Fruit fly (Drosophila melanogaster): ENCODE results near the gene RpL30.

Gene RpL30

dm6 chr2L:19014032-19014880 is 5.2 kb upstream of the RpL30 start (continued):
- TF ChIP-seq CG17829 (tag; optimal IDR thresholded peaks at IDR 0.05), result peak; percentile 68
- no peak for TF ChIP-seq Trl (optimal IDR thresholded peaks at IDR 0.05)
- no peak for TF ChIP-seq Trl (GFP tag; optimal IDR thresholded peaks at IDR 0.05)
- TF ChIP-seq TFAM (GFP tag; optimal IDR thresholded peaks at IDR 0.05), result no peak
- TF ChIP-seq CG13287 (GFP tag; IDR thresholded peaks at IDR 0.05; ENCODE audit: partially characterized antibody), result no peak
- peak; percentile 24 for TF ChIP-seq CG2116 (GFP tag; optimal IDR thresholded peaks at IDR 0.05)
- peak; percentile 84 for TF ChIP-seq CG31441 (GFP tag; IDR thresholded peaks at IDR 0.05)
- TF ChIP-seq CG2199 (GFP tag; IDR thresholded peaks at IDR 0.05), result no peak
- TF ChIP-seq cad (GFP tag; optimal IDR thresholded peaks at IDR 0.05), result no peak
- no peak for TF ChIP-seq eve (GFP tag; optimal IDR thresholded peaks at IDR 0.05)
- TF ChIP-seq NFAT (GFP tag; IDR thresholded peaks at IDR 0.05), result 0 out of 2 replicates have a peak, but pooled peaks have one; percentile 5
- no peak for TF ChIP-seq toy (GFP tag; IDR thresholded peaks at IDR 0.05)
- peak; percentile 7 for TF ChIP-seq trem (tag; optimal IDR thresholded peaks at IDR 0.05)
- TF ChIP-seq CG14014 (GFP tag; IDR thresholded peaks at IDR 0.05), result peak; percentile 63
- TF ChIP-seq Ravus (GFP tag; IDR thresholded peaks at IDR 0.05), result no peak
- no peak for TF ChIP-seq Ets97D (GFP tag; optimal IDR thresholded peaks at IDR 0.05)
- no peak for TF ChIP-seq CG4707 (GFP tag; optimal IDR thresholded peaks at IDR 0.05)
- no peak for TF ChIP-seq CG4854 (GFP tag; optimal IDR thresholded peaks at IDR 0.05)
- TF ChIP-seq CG17912 (GFP tag; optimal IDR thresholded peaks at IDR 0.05), result peak; percentile 15
- TF ChIP-seq CG3163 (GFP tag; optimal IDR thresholded peaks at IDR 0.05), result no peak
- no peak for TF ChIP-seq chn (GFP tag; optimal IDR thresholded peaks at IDR 0.05)
- TF ChIP-seq Side (GFP tag; optimal IDR thresholded peaks at IDR 0.05), result no peak
- TF ChIP-seq Doc2 (GFP tag; IDR thresholded peaks at IDR 0.05), result no peak
- peak; percentile 52 for TF ChIP-seq CG16815 (GFP tag; optimal IDR thresholded peaks at IDR 0.05)
- TF ChIP-seq CG10209 (GFP tag; optimal IDR thresholded peaks at IDR 0.05), result peak; percentile 76
- TF ChIP-seq abd-A (tag; optimal IDR thresholded peaks at IDR 0.05), result peak; percentile 96
- TF ChIP-seq CG6854 (GFP tag; optimal IDR thresholded peaks at IDR 0.05), result peak; percentile 87
- peak; percentile 79 for TF ChIP-seq CG2712 (tag; optimal IDR thresholded peaks at IDR 0.05)
- no peak for TF ChIP-seq CG3838 (GFP tag; optimal IDR thresholded peaks at IDR 0.05)
- no peak for TF ChIP-seq crc (GFP tag; optimal IDR thresholded peaks at IDR 0.05)
- no peak for TF ChIP-seq fru (optimal IDR thresholded peaks at IDR 0.05)
- TF ChIP-seq en (GFP tag; optimal IDR thresholded peaks at IDR 0.05), result no peak
- peak; percentile 43 for TF ChIP-seq tio (GFP tag; optimal IDR thresholded peaks at IDR 0.05)
- TF ChIP-seq CG10267 (tag; optimal IDR thresholded peaks at IDR 0.05), result peak; percentile 68
- TF ChIP-seq CG13296 (GFP tag; optimal IDR thresholded peaks at IDR 0.05), result peak; percentile 89
- no peak for TF ChIP-seq Tbp (GFP tag; optimal IDR thresholded peaks at IDR 0.05)
- TF ChIP-seq hbn (GFP tag; IDR thresholded peaks at IDR 0.05; ENCODE audit: partially characterized antibody), result no peak
- TF ChIP-seq wek (GFP tag; optimal IDR thresholded peaks at IDR 0.05), result no peak
- peak; percentile 69 for TF ChIP-seq cwo (GFP tag; optimal IDR thresholded peaks at IDR 0.05)
- no peak for TF ChIP-seq her (GFP tag; optimal IDR thresholded peaks at IDR 0.05)
- no peak for TF ChIP-seq trh (GFP tag; optimal IDR thresholded peaks at IDR 0.05)
- no peak for TF ChIP-seq lov (optimal IDR thresholded peaks at IDR 0.05)
- no peak for TF ChIP-seq lov (GFP tag; IDR thresholded peaks at IDR 0.05)
- peak; percentile 62 for TF ChIP-seq scrt (GFP tag; optimal IDR thresholded peaks at IDR 0.05)
- TF ChIP-seq CTCF (GFP tag; optimal IDR thresholded peaks at IDR 0.05), result no peak
- peak; percentile 3 for TF ChIP-seq pum (GFP tag; optimal IDR thresholded peaks at IDR 0.05)
- peak; percentile 9 for TF ChIP-seq CG1603 (tag; optimal IDR thresholded peaks at IDR 0.05)
- peak; percentile 60 for TF ChIP-seq ttk (GFP tag; IDR thresholded peaks at IDR 0.05)
- TF ChIP-seq zen2 (GFP tag; IDR thresholded peaks at IDR 0.05; ENCODE audit: partially characterized antibody), result no peak
- no peak for TF ChIP-seq B-H1 (GFP tag; IDR thresholded peaks at IDR 0.05)
- peak; percentile 70 for TF ChIP-seq sug (tag; optimal IDR thresholded peaks at IDR 0.05)

Measured in whole organism, embryonic.